Fruit fly (Drosophila melanogaster): ENCODE results near the gene ver.

ver gene

DNA sequence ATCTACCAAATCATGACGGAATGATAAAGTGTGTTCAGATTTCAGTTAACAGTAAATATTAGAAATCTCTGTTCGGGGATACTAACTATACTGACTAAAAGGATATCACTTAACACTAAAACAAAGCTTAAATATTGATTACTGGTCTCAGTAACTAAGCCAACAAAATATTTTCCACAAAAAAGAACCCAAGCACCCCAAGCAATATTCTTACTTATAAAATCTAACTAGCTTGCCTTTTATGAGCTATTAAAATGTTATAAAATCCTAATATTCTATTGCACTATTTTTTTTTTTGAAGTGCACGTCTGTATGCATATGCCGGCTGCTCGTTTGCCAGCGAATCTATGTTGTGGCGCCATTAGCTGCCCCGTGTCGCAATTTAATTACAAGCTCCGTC is 25.7 kb downstream of the ver start:
- TF ChIP-seq CG17801 (GFP tag; optimal IDR thresholded peaks at IDR 0.05; ENCODE audit: partially characterized antibody), result no peak

DNA sequence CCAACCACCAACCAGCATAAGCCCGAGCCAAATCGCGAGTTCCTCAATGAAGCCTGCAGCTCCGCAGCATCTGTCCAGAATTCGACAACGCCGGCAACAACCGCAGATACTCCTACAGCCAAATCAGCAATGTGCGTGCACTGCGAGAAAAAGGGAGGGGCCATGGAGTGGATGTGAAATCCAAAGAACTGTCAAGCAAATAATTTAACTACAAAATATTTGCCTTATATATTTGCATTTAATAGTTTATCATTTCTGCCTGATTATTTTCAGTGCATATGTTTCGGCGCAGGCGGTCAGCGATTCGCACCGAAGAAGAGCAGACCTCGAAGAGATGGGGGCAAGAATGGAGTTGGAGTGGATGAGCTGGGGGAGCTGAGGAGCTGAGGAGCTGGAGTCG is 27.9 kb downstream of the ver start:
- no peak for TF ChIP-seq CG17801 (GFP tag; optimal IDR thresholded peaks at IDR 0.05; ENCODE audit: partially characterized antibody)

dm6 chr3L:12557736-12558135 is 33.9 kb downstream of the ver start:
- no peak for TF ChIP-seq CG17801 (GFP tag; optimal IDR thresholded peaks at IDR 0.05; ENCODE audit: partially characterized antibody)

- no peak for TF ChIP-seq CG17801 (GFP tag; optimal IDR thresholded peaks at IDR 0.05; ENCODE audit: partially characterized antibody)
Observed at dm6 chr3L:12559273-12559672, 35.5 kb downstream of the ver start.

DNA sequence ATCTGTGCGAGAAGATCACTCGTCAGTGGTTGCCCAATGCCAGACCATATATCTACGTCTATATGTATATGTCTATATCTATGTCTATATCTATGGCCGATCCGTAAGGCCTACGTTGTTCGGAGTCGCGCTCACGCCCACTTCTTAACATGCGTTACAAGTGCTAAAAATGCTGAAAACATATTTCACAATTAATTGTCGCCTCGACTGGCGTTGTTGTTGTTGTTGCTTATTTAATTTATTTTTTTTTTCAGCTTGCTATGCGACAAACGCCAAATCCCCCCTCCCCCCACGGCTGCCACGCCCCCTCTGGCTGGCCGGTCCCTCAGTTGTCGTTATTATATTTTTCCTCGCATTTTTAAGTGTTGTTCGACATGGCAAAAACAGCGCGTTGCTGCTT is 40.5 kb downstream of the ver start:
- TF ChIP-seq CG17801 (GFP tag; optimal IDR thresholded peaks at IDR 0.05; ENCODE audit: partially characterized antibody), result no peak

DNA sequence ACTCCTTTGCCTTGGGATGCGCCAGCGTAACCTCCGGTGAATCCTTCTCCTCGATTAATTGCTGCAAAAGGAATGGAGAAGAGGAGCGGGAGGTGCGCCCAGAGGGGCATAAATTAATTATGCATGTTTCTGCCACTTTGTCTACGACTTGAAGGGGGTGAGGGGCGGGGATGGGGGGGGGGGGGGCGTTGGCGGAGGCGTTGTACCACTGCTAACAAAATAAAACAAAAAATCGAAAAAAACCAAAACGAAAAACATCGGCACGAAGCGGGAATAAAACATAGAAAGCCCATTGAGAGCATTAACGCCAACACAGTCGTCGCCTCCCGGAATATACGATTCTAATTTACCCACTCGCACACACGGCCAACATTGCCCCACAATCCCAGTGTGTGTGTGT is 41.2 kb downstream of the ver start:
- TF ChIP-seq CG17801 (GFP tag; optimal IDR thresholded peaks at IDR 0.05; ENCODE audit: partially characterized antibody), result no peak

DNA sequence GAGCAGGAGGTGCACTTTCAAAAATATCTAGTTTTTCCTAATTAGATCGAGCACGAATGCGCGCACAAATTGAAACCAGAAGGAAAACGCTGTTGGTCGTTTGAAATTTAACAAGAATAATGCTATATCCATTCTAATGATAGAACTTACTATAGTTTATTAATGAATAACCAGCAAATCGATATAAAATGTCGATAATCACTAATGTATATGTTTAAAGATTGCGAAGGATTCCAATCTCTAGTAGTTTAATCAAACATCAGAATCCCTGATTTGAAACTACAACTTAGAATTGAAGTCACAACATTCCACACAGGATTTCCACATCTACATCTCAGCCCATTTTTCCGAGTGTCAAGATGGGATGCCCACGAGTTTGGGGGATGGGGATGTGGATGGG is 41.6 kb downstream of the ver start:
- TF ChIP-seq CG17801 (GFP tag; optimal IDR thresholded peaks at IDR 0.05; ENCODE audit: partially characterized antibody), result no peak

DNA sequence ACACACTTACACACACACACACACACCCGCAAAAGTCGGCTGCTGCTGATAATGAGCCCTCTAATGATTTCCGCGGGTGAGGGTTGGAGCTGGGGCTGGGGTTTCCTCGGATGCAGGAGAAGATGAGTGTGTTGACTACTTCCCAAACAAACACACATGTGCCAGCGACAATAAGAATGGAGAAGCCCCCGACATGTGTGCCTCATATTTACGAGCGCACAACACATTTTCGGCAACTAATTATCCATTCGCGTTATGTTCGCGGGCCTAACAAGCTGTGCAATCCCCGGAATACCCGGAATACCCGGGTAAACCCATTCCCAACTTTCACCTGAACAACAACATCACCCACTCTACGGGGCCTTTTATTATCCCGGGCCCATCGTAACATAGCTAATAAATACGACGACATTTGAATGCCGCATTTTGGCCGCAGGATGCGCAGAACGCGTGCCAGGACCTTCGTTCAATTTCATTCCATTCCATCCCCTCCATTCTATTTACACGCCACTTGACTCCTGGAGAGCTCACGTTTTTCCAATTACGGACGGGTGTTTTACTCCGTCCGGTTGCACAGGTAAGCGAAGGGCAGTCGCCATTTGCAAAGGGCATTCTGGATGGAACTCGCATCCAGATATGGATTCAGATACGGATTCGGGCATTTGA is 42.4 kb downstream of the ver start:
- TF ChIP-seq CG17801 (GFP tag; optimal IDR thresholded peaks at IDR 0.05; ENCODE audit: partially characterized antibody), result no peak

DNA sequence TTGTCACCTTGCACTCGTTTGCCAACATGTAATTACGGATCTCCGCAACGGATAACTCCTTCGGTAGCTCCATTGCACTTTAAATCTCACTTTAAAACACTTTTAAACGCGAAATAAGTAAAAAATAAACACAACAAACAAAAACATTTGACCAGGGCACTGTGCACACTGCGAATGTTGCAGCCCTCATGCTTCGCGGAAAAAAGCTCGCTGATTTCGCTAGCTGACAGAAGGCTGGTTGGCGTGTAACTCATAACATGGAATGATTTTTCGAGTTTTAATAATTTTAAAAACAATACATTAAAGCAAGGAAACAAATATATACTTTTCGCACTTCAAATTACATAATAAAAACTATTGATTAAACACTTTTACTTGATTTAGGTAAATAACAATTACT is 48.6 kb downstream of the ver start, which contains the start of gene sowah:
TSS of gene sowah (minus strand) at position 177 of the 400 bp plus-strand sequence.
- no peak for TF ChIP-seq CG17801 (GFP tag; optimal IDR thresholded peaks at IDR 0.05; ENCODE audit: partially characterized antibody)

All from ovary, adult (tissue).